Worm (Caenorhabditis elegans): ENCODE data around the gene mics-1.

mics-1 gene

ce11 chrV:10578226-10578625 lies at the start of gene mics-1:
Gene mics-1 (minus strand): TSS chrV:10578326.
- TF ChIP-seq unc-62 (GFP tag; optimal IDR thresholded peaks at IDR 0.05): no peak

ce11 chrV:10615496-10615895 lies 37.4 kb upstream of the mics-1 start, which contains the start of gene H09F14.1:
Gene H09F14.1 (minus strand): TSS chrV:10615596.
- no peak for TF ChIP-seq unc-62 (GFP tag; optimal IDR thresholded peaks at IDR 0.05)

DNA sequence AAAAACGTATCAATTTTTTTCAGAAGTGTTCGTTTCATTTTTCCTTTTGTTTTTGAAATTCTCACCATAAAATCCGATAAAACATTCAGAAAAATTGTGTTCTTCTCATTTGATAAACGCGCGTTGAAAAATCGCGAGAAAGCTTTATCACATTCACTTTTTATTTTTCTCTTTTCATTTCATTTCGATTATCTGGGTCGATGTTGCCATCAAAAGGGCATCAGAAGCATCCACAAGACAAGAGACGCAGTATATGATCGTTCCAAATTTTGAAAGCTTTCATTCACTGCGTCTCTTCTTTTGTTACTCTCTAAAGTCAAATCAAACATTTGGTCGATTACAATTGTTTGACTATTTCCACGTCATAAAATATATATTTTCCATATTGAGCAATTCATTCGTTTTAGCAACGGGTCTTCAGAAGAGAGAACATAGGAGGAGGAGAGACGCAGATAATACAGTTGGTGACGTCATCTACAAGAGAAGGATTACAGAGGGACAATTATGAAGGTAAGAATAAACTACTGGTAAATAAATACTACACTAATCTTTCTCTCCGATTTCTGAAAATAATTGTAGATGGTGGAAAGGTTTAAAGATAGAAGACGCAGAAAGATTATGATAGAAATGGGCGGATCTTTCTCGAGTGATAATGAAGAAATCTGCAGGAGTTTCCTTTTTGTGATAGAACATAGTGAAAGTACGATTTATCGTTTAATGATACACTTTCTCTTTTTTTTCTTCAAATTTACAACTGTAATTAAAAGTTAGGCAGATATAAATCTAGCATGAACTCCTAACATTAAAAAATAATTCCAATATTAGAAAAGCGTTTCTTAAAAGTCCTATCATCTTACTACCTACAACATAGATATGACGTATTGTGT lies 24.2 kb upstream of the mics-1 start, which contains the start of gene H27A22.1:
TSS of gene H27A22.1 (plus strand) at position 505 of the 887 bp plus-strand sequence.
- TF ChIP-seq unc-62 (GFP tag; optimal IDR thresholded peaks at IDR 0.05): no peak

DNA sequence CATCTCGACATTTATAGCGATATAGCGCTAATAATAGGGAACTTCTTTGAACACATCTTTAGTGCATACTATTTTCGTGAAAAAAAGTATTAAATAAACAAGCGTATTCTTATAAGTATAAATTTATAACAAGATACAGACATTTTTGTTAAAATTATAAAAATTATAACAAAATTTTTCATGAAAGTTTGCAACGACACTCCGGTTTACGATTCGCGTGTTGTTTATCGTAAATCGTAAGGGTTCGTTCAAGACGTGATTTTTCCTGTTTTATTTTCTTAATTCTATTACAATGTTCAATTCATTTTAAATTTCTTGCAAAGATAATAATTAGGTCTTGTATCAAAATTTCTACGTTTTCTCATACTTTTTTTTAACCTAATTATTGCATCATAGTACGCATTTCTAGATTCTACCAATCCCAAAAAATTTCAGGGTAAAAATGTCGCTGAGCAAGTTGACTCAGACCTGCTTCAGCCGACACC lies 20.6 kb upstream of the mics-1 start, which contains the start of gene scpl-4:
TSS of gene scpl-4 (plus strand) at position 435 of the 485 bp plus-strand sequence.
- TF ChIP-seq unc-62 (GFP tag; optimal IDR thresholded peaks at IDR 0.05): no peak

DNA sequence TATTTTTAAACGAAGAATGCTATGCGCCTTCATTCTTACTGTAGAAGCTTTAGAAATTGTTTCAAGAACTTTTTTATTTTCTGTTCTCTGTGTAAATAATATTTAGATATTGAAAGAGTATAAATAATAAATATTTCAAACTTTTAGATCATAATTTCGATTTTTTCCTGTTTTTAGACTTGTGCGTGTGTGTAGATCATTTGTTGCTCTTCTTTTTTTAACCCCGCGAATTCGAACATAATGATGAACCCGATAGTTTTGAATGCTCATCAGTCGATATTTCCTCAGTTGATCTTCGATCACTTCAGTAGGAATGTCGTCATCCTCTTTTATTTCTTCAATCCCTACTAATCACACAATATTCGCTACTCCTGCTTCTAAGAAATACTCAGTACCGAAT lies 19.1 kb upstream of the mics-1 start, which contains the start of gene T21C9.13:
TSS of gene T21C9.13 (plus strand) at position 33 of the 400 bp plus-strand sequence.
- TF ChIP-seq unc-62 (GFP tag; optimal IDR thresholded peaks at IDR 0.05): no peak

DNA sequence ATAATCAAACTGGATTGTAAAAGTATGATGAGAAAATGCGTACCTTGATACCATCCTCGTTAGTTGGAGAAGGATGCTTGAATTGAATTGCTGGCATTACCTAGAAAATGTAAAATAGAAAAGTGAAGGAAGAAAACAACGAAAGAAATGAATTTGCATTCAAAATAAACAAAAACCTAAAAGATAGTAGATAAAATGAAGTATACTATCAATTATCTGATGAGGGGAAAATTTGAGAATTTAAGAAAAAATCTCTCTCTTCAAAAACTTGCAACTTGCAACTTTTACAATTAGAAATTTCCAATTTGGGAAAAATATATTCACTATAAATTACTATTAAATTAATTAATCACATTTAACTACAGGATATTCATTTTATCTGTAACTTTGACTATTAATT lies 16.7 kb upstream of the mics-1 start, which contains the start of gene T21C9.11:
TSS of gene T21C9.11 (minus strand) at position 101 of the 400 bp plus-strand sequence.
- TF ChIP-seq unc-62 (GFP tag; optimal IDR thresholded peaks at IDR 0.05): no peak

DNA sequence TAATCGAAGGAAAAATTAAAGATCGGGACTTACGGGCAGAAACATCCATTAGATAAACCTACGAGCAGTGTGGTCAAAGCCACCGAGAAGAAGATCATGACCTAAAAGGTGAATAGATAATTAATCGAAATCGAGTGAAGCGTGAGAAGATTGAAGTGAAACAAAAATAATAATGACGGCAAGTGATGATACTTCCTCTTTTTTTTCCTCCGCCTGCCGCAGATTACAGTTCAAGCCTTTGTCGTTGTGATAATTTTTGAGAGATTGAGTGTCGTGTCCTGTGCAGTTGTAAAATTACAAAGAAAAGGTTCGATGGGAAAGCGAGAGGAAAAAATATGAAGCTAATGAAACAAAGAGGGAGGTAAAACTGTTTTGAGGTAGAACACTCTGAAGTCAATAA lies 14.4 kb upstream of the mics-1 start, which contains the start of gene T21C9.9:
TSS of gene T21C9.9 (minus strand) at position 101 of the 400 bp plus-strand sequence.
- TF ChIP-seq unc-62 (GFP tag; optimal IDR thresholded peaks at IDR 0.05): no peak

ce11 chrV:10589774-10590528 lies 11.8 kb upstream of the mics-1 start, which contains the start of gene ttr-23:
Gene ttr-23 (minus strand): TSS chrV:10589860.
- no peak for TF ChIP-seq unc-62 (GFP tag; optimal IDR thresholded peaks at IDR 0.05)

ce11 chrV:10588694-10589093 lies 10.6 kb upstream of the mics-1 start, which contains the start of gene srg-32:
Gene srg-32 (minus strand): TSS chrV:10588794.
- no peak for TF ChIP-seq unc-62 (GFP tag; optimal IDR thresholded peaks at IDR 0.05)

DNA sequence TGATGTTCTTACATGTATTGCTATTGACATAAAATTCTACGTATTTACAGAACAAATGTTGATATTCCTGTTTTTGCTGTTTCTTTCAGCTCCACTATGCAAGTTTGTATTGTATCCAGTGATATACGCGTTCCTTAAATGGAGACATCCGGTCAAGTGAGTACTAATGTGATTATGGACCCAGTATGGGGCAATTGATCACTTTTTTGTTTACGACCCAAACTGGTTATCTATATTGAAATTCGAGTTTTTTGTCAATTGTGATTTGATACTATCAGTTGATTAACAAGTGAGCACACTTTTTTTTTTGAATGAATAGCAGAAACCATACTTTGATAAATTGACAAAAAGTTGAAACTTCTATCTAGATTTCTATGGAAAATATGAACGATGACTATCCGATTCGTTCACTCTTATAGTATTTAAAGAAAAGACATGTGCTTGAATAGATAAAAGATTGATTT lies 3.7 kb upstream of the mics-1 start, which contains the start of gene T21C9.6:
TSS of gene T21C9.6 (plus strand) at position 51 of the 464 bp plus-strand sequence.
- no peak for TF ChIP-seq unc-62 (GFP tag; optimal IDR thresholded peaks at IDR 0.05)

DNA sequence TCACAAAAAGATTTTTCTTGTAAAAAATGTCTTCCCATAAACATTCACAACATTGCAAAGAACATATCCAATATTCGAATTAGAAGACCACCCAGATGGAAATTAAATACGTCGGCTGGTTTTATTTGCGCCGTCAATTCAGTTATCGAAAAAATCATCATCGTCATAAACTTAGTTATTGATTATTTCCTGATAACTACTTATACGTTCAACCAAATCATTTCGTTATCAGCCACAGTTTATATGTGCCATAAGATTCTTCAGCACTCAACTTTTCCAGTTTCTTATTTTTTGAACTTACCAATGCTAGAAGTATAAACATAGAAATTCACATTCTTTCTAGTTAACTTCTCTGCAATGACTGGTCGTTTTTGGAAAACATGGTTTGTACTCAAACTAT lies 2.5 kb upstream of the mics-1 start:
- no peak for TF ChIP-seq unc-62 (GFP tag; optimal IDR thresholded peaks at IDR 0.05)

- no peak for TF ChIP-seq unc-62 (GFP tag; optimal IDR thresholded peaks at IDR 0.05)
Observed at ce11 chrV:10578938-10579337, 812 bp upstream of the mics-1 start, which contains the start of the genes erh-1 and lpd-9. Gene erh-1 (minus strand): TSS chrV:10579141. Gene lpd-9 (plus strand): TSS chrV:10579305.

DNA sequence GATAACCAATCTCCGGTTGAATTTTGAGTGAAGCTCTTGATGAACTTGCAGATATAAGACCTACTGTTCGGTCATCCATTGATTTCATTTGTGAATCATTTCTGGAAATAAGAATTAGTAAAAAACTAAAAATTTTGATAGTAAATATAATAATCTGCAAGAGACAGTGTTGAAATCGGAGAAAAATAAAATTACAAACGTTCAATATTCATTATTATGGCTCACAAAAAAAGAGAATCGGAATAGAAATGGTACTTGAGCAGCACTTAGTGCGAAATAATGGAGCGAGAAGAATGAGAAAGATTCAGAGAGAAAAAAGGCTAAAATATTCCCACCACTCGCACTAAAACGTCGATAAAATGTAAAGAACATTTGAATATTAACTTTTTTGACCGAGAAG lies 1.8 kb downstream of the mics-1 start, which contains the start of gene vps-54:
TSS of gene vps-54 (minus strand) at position 101 of the 400 bp plus-strand sequence.
- no peak for TF ChIP-seq unc-62 (GFP tag; optimal IDR thresholded peaks at IDR 0.05)

DNA sequence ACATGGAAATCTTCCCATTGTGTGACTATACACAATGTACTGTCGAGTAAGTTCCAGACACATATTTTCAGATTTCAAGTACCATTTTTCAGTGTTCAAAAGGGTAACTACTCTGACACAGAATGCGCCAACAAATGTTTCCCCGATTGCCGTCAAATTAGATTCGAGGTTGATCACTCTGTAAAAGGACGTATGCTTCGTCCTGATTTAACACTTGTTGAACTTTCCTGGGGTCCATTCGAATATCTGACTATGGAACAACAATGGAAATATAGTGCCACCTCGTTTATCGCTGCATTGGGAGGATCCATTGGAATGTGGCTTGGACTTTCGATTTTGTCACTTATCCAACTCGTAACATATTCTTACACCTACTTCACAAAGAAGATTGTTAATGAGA lies 3.9 kb downstream of the mics-1 start:
- TF ChIP-seq unc-62 (GFP tag; optimal IDR thresholded peaks at IDR 0.05): no peak

- TF ChIP-seq unc-62 (GFP tag; optimal IDR thresholded peaks at IDR 0.05): no peak
Observed at ce11 chrV:10572614-10573013, 5.5 kb downstream of the mics-1 start, which contains the start of gene del-6. Gene del-6 (plus strand): TSS chrV:10572914.
